Worm (Caenorhabditis elegans): Measurements from ENCODE around the gene vps-60.

The vps-60 gene

DNA sequence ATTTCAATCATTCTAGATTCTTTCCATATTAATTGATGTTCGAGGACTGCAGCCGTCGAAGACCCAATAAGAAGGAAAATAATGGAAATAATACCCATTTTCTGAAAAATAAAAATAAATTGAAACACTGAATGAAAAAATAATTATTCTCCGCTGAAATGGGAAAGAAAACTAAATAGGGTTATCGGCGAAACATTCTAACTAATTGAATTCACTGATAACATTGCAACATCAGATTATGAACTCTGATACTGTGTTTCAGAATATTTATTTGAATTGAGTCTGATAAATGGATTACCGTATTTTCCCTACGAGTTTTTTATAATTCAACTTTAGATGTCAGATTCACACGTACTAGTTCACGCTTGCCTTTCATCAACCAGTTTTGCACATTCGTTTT, 37.2 kb upstream of the vps-60 start, which contains the start of gene asp-13:
Gene asp-13 (minus strand): TSS at position 101 of the 400 bp plus-strand sequence.
- TF ChIP-seq lin-15B (tag; optimal IDR thresholded peaks at IDR 0.05) = no peak
- no peak for TF ChIP-seq nhr-41 (GFP tag; IDR thresholded peaks at IDR 0.05)
- TF ChIP-seq ceh-82 (tag; optimal IDR thresholded peaks at IDR 0.05) = no peak
- TF ChIP-seq Y5F2A.4 (GFP tag; optimal IDR thresholded peaks at IDR 0.05) = no peak
- TF ChIP-seq spr-3 (GFP tag; optimal IDR thresholded peaks at IDR 0.05) = no peak
- TF ChIP-seq fkh-10 (GFP tag; optimal IDR thresholded peaks at IDR 0.05) = no peak
- TF ChIP-seq nhr-42 (GFP tag; IDR thresholded peaks at IDR 0.05) = no peak
- TF ChIP-seq hlh-11 (tag; optimal IDR thresholded peaks at IDR 0.05) = no peak
- no peak for TF ChIP-seq ZK337.2 (GFP tag; IDR thresholded peaks at IDR 0.05)
- no peak for TF ChIP-seq mdl-1 (tag; optimal IDR thresholded peaks at IDR 0.05)
- TF ChIP-seq gei-8 (GFP tag; optimal IDR thresholded peaks at IDR 0.05) = no peak
- TF ChIP-seq unc-62 (GFP tag; optimal IDR thresholded peaks at IDR 0.05 in 1 of 2) = peak in 1 of 2 experiments; percentile 30
- no peak for TF ChIP-seq unc-62 (tag; optimal IDR thresholded peaks at IDR 0.05)
- peak; percentile 15 for TF ChIP-seq nhr-28 (tag; optimal IDR thresholded peaks at IDR 0.05)
- no peak for TF ChIP-seq duxl-1 (tag; optimal IDR thresholded peaks at IDR 0.05; ENCODE audit: poor library complexity)
- TF ChIP-seq F10B5.3 (tag; optimal IDR thresholded peaks at IDR 0.05) = no peak
- no peak for TF ChIP-seq Y75B8A.6 (GFP tag; IDR thresholded peaks at IDR 0.05)
- TF ChIP-seq saeg-2 (GFP tag; IDR thresholded peaks at IDR 0.05) = no peak
- no peak for TF ChIP-seq zfp-3 (GFP tag; conservative IDR thresholded peaks at IDR 0.05)
- no peak for TF ChIP-seq vab-7 (GFP tag; IDR thresholded peaks at IDR 0.05)
- TF ChIP-seq Y105C5A.15 (GFP tag; IDR thresholded peaks at IDR 0.05) = no peak
- no peak for TF ChIP-seq F26F4.8 (GFP tag; conservative IDR thresholded peaks at IDR 0.05)
- TF ChIP-seq T20F7.1 (GFP tag; optimal IDR thresholded peaks at IDR 0.05) = no peak
- no peak for TF ChIP-seq pha-4 (GFP tag; IDR thresholded peaks at IDR 0.05)
- TF ChIP-seq pha-4 (tag; optimal IDR thresholded peaks at IDR 0.05) = no peak
- no peak for TF ChIP-seq hif-1 (tag; optimal IDR thresholded peaks at IDR 0.05)
- no peak for TF ChIP-seq arid-1 (GFP tag; conservative IDR thresholded peaks at IDR 0.05)
- peak; percentile 37 for TF ChIP-seq pqm-1 (tag; optimal IDR thresholded peaks at IDR 0.05)
- TF ChIP-seq hmg-1.1 (GFP tag; IDR thresholded peaks at IDR 0.05) = no peak
- no peak for TF ChIP-seq mes-2 (tag; optimal IDR thresholded peaks at IDR 0.05; ENCODE audit: poor library complexity, severe bottlenecking)
- no peak for TF ChIP-seq daf-16 (GFP tag; optimal IDR thresholded peaks at IDR 0.05)
- TF ChIP-seq daf-16 (tag; optimal IDR thresholded peaks at IDR 0.05) = peak; percentile 23
- peak; percentile 3 for TF ChIP-seq dve-1 (tag; optimal IDR thresholded peaks at IDR 0.05; ENCODE audit: insufficient read depth)
- TF ChIP-seq aly-2 (tag; optimal IDR thresholded peaks at IDR 0.05) = no peak
- TF ChIP-seq mxl-2 (GFP tag; conservative IDR thresholded peaks at IDR 0.05) = no peak
- TF ChIP-seq nhr-25 (tag; optimal IDR thresholded peaks at IDR 0.05; ENCODE audit: borderline replicate concordance, insufficient read depth) = no peak
- no peak for TF ChIP-seq madf-5 (GFP tag; IDR thresholded peaks at IDR 0.05)
- no peak for TF ChIP-seq ama-1 (optimal IDR thresholded peaks at IDR 0.05)
- no peak for TF ChIP-seq zip-11 (GFP tag; IDR thresholded peaks at IDR 0.05)
- TF ChIP-seq zfp-2 (tag; optimal IDR thresholded peaks at IDR 0.05) = no peak
- TF ChIP-seq nhr-6 (tag; optimal IDR thresholded peaks at IDR 0.05) = no peak
- TF ChIP-seq set-16 (GFP tag; IDR thresholded peaks at IDR 0.05) = no peak

ce11 chrV:8641266-8641665, 35.3 kb upstream of the vps-60 start, which contains the start of gene F28A12.3:
Gene F28A12.3 (minus strand): TSS chrV:8641366.
- TF ChIP-seq nhr-10 (tag; optimal IDR thresholded peaks at IDR 0.05) (no peak), fos-1 (tag; optimal IDR thresholded peaks at IDR 0.05) (no peak), aha-1 (tag) (peak; percentile 3)
